Worm (Caenorhabditis elegans) whole organism, young adult: Measurements from ENCODE around the gene alh-13.

ENCODE experiments used
- B0261.1 ChIP-seq: sonication (generic microtip); optimal IDR thresholded peaks from 2 replicates; lab custom pipeline; 2016; ENCODE audit warnings: mild to moderate bottlenecking, missing genetic modification characterization, moderate library complexity, missing compliant biosample characterization
- B0336.3 ChIP-seq: fragments of 200-800 bp; sonication (Bioruptor generic); IDR thresholded peaks from 2 replicates; pipeline ENCODE4 v1.3.6; 2022; ENCODE audit warnings: missing genetic modification characterization, missing compliant biosample characterization
- F10E7.11 ChIP-seq: sonication (generic microtip); optimal IDR thresholded peaks from 2 replicates; lab custom pipeline; 2017; ENCODE audit warnings: mild to moderate bottlenecking, missing genetic modification characterization, moderate library complexity, missing compliant biosample characterization
- F22D6.2 ChIP-seq: sonication (generic microtip); optimal IDR thresholded peaks from 2 replicates; lab custom pipeline; 2016; ENCODE audit warnings: mild to moderate bottlenecking, missing genetic modification characterization, missing compliant biosample characterization
- F55B11.4 ChIP-seq: sonication (generic microtip); optimal IDR thresholded peaks from 2 replicates; lab custom pipeline; 2016; ENCODE audit warnings: missing compliant biosample characterization, missing genetic modification characterization, borderline replicate concordance; ENCODE audit not compliant: insufficient read depth
- K12H6.12 ChIP-seq: fragments of 200-800 bp; sonication (Bioruptor generic); optimal IDR thresholded peaks from 2 replicates; lab custom pipeline; 2018; ENCODE audit warnings: mild to moderate bottlenecking, missing genetic modification characterization, missing compliant biosample characterization
- T26A5.8 ChIP-seq: sonication (generic microtip); optimal IDR thresholded peaks from 2 replicates; lab custom pipeline; 2016; ENCODE audit warnings: missing genetic modification characterization, missing compliant biosample characterization
- aptf-2 ChIP-seq: fragments of 200-800 bp; sonication (Bioruptor generic); conservative IDR thresholded peaks from 2 replicates; pipeline ENCODE4 v1.3.6; 2022; ENCODE audit warnings: missing genetic modification reagents, missing genetic modification characterization, missing compliant biosample characterization
- aptf-3 ChIP-seq: fragments of 200-800 bp; sonication (Bioruptor generic); IDR thresholded peaks from 2 replicates; pipeline ENCODE4 v1.3.6; 2022; ENCODE audit warnings: missing genetic modification characterization, missing compliant biosample characterization
- attf-3 ChIP-seq: fragments of 200-800 bp; sonication (Bioruptor generic); conservative IDR thresholded peaks from 2 replicates; pipeline ENCODE4 v1.3.6; 2022; ENCODE audit warnings: missing genetic modification reagents, missing genetic modification characterization, missing compliant biosample characterization
- attf-5 ChIP-seq: fragments of 200-800 bp; sonication (Bioruptor generic); optimal IDR thresholded peaks from 2 replicates; lab custom pipeline; 2018; ENCODE audit warnings: mild to moderate bottlenecking, missing genetic modification characterization, missing compliant biosample characterization
- attf-6 ChIP-seq: fragments of 200-800 bp; sonication (Bioruptor generic); IDR thresholded peaks from 2 replicates; pipeline ENCODE4 v1.3.6; 2022; ENCODE audit warnings: missing genetic modification reagents, missing genetic modification characterization, missing compliant biosample characterization
- die-1 ChIP-seq: sonication (generic microtip); optimal IDR thresholded peaks from 2 replicates; lab custom pipeline; 2016; ENCODE audit warnings: missing genotype, mild to moderate bottlenecking, missing genetic modification characterization, missing compliant biosample characterization
- ets-4 ChIP-seq: fragments of 200-800 bp; sonication (Bioruptor generic); optimal IDR thresholded peaks from 2 replicates; lab custom pipeline; 2018; ENCODE audit warnings: mild to moderate bottlenecking, missing genetic modification characterization, missing compliant biosample characterization
- him-1 ChIP-seq: sonication (generic microtip); optimal IDR thresholded peaks from 2 replicates; lab custom pipeline; 2016; ENCODE audit warnings: missing genotype, missing genetic modification reagents, missing genetic modification characterization, missing compliant biosample characterization
- hlh-12 ChIP-seq: sonication (generic microtip); optimal IDR thresholded peaks from 2 replicates; lab custom pipeline; 2016; ENCODE audit warnings: missing genetic modification characterization, missing compliant biosample characterization
- hmg-1.2 ChIP-seq: fragments of 200-800 bp; sonication (Bioruptor generic); IDR thresholded peaks from 2 replicates; pipeline ENCODE4 v1.3.6; 2022; ENCODE audit warnings: missing genetic modification reagents, missing genetic modification characterization, missing compliant biosample characterization
- lag-1 ChIP-seq: fragments of 200-800 bp; sonication (Bioruptor generic); IDR thresholded peaks from 2 replicates; pipeline ENCODE4 v1.3.6; 2022; ENCODE audit warnings: missing genetic modification reagents, missing genetic modification characterization, missing compliant biosample characterization
- lir-1 ChIP-seq: fragments of 200-800 bp; sonication (Bioruptor generic); conservative IDR thresholded peaks from 2 replicates; pipeline ENCODE4 v1.3.6; 2022; ENCODE audit warnings: missing genetic modification reagents, missing genetic modification characterization, missing compliant biosample characterization
- mes-4 ChIP-seq: sonication (generic microtip); optimal IDR thresholded peaks from 2 replicates; lab custom pipeline; 2016; ENCODE audit warnings: missing genotype, missing genetic modification characterization, missing compliant biosample characterization
- nfya-1 ChIP-seq: sonication (generic microtip); optimal IDR thresholded peaks from 2 replicates; lab custom pipeline; 2017; ENCODE audit warnings: antibody characterized with exemption, missing compliant biosample characterization, missing genetic modification characterization, borderline replicate concordance; ENCODE audit not compliant: insufficient read depth
- nfya-2 ChIP-seq: fragments of 200-800 bp; sonication (Bioruptor generic); IDR thresholded peaks from 2 replicates; pipeline ENCODE4 v1.3.6; 2022; ENCODE audit warnings: missing genetic modification reagents, missing genetic modification characterization, missing compliant biosample characterization
- nhr-90 ChIP-seq: sonication (generic microtip); optimal IDR thresholded peaks from 2 replicates; lab custom pipeline; 2016; ENCODE audit warnings: missing genotype, mild to moderate bottlenecking, missing genetic modification characterization, missing compliant biosample characterization
- pbrm-1 ChIP-seq: fragments of 200-800 bp; sonication (Bioruptor generic); IDR thresholded peaks from 2 replicates; pipeline ENCODE4 v1.3.6; 2022; ENCODE audit warnings: missing genetic modification reagents, missing genetic modification characterization, missing compliant biosample characterization
- snpc-1.1 ChIP-seq: sonication (generic microtip); optimal IDR thresholded peaks from 2 replicates; lab custom pipeline; 2017; ENCODE audit warnings: missing genetic modification characterization, mild to moderate bottlenecking, missing compliant biosample characterization, antibody characterized with exemption, moderate library complexity, missing genotype, missing genetic modification reagents; ENCODE audit not compliant: insufficient read depth
- snpc-3.4 ChIP-seq: sonication (generic microtip); optimal IDR thresholded peaks from 2 replicates; lab custom pipeline; 2017; ENCODE audit warnings: missing genetic modification characterization, mild to moderate bottlenecking, missing compliant biosample characterization, antibody characterized with exemption, moderate library complexity, missing genotype, missing genetic modification reagents
- snpc-4 ChIP-seq, 5 experiments: fragments of 150-350 bp in 1 of 5; sonication (generic microtip) in 4 of 5; optimal IDR thresholded peaks; 2 replicates each; lab custom pipeline; 2014 to 2018; ENCODE audit warnings: missing genetic modification characterization in 5 of 5, missing biosample characterization in 3 of 5, antibody characterized with exemption in 2 of 5, mild to moderate bottlenecking in 2 of 5, missing compliant biosample characterization in 2 of 5, missing genotype in 2 of 5, moderate library complexity in 2 of 5, missing genetic modification reagents in 1 of 5
- zim-3 ChIP-seq: sonication (generic microtip); optimal IDR thresholded peaks from 2 replicates; lab custom pipeline; 2017; ENCODE audit warnings: mild to moderate bottlenecking, missing genetic modification characterization, moderate library complexity, missing compliant biosample characterization

Gene alh-13

DNA sequence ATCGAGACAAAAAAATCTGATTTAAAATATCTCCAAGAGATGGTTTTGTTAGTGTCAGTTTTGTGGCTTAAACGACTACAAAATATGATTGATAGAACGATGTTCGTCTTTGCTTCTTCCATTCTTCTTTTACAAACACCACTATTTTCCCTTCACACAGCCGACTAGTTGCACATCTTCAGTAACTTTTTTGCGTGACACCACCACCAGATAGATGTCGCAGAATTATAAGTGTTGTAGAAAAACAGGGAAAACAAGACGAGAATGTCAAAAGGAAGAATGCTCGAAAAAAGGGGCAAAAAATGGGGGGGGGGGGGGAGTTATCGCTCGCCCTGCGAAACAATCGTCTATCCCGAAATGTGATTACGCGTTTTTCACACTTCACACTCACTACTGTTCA lies 44.6 kb downstream of the alh-13 start:
- no peak for TF ChIP-seq nhr-90 (tag; lab: Kevin White, UChicago)
- TF ChIP-seq, all 124 proteins: peak for 0

DNA sequence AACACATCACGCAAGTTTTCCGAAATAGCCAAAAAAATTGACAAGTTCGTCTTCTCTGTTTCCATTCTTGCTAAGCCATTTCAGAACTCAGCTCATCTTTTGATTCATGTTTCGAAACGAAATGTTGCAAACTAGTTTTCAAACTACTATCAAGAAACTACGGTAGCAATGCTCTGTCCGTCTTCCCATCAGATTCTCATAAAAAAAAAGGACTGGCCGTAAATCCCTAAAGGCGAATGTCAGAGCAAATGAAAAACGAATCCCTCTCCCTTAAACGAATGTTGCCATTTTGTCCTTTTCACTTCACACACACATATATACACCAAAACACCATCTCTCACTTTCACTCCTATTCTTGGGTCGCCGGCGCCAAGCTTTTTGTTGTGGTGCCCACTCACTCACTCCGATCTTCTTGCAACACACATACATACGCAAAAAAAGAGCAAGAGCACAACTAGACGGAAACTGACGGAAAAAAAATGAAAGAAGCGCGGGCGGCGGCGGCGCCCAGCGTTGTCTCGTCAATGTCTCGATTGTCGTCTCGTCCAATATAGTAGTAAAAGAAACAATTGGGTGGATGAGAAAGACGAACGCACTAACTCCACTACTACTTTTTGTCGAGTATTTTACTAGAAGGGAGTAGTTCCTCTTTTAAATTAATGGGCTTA lies 45.7 kb downstream of the alh-13 start:
- TF ChIP-seq lag-1 (GFP tag; lab: Robert Waterston, UW) (no peak), aptf-2 (GFP tag; lab: Robert Waterston, UW) (no peak), snpc-1.1 (tag; lab: Kevin White, UChicago) (no peak), pbrm-1 (GFP tag; lab: Robert Waterston, UW) (no peak), T26A5.8 (tag; lab: Kevin White, UChicago) (no peak), hlh-12 (no peak), nfya-1 (tag; lab: Kevin White, UChicago) (no peak), lir-1 (no peak), B0336.3 (no peak), attf-3 (GFP tag; lab: Robert Waterston, UW) (no peak), attf-6 (no peak), B0261.1 (tag; lab: Kevin White, UChicago) (no peak), F55B11.4 (tag; lab: Kevin White, UChicago) (no peak), F10E7.11 (tag; lab: Kevin White, UChicago) (no peak), attf-5 (no peak), hmg-1.2 (no peak)

DNA sequence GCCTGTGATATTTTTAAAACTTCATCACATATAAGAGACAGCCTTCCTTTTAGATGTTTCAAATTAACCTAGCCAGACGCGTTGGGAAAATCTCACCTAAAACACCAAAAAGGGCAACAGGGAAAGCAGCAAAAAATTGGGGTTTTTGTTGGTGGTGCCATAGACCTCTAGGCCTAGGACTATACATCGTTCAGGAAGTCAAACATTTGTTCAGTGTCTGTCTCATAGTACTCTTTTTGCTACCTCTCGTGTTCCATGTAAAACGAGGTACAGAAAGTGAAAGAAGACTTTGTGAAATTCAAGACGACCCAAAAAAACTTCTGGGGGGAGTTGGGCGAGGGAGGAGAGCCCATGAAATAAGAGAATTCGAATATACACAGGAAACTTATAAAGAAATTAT lies 46.9 kb downstream of the alh-13 start:
- TF ChIP-seq mes-4 (tag; lab: Kevin White, UChicago): no peak
- TF ChIP-seq him-1: no peak
- 0 out of 2 replicates have a peak, but pooled peaks have one; percentile 15 for TF ChIP-seq lag-1 (GFP tag; lab: Robert Waterston, UW)
- TF ChIP-seq, all 124 proteins: peak for 1

DNA sequence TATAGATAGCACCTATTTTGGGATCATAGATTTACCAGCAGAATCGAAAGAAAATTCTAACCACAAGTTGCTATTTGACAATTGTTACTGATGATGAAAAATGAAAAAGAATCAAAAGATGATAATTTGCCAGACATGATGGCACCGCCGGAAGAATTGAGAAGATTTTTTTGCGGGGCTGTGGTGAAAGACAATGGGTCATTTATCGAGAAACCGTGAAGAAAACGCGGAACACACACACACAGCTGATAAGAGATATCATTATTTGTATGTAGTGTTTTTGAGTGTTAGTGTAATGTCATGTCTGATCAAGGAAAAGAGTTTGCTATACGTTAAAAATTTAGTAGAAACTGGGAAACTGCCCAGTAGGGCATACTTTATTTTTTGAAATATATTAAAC lies 52.7 kb downstream of the alh-13 start:
- no peak for TF ChIP-seq aptf-3 (GFP tag; lab: Robert Waterston, UW)
- TF ChIP-seq zim-3: no peak
- TF ChIP-seq snpc-4 (GFP tag; optimal IDR thresholded peaks at IDR 0.05; lab: Kevin White, UChicago): no peak
- no peak for TF ChIP-seq snpc-4 (tag; optimal IDR thresholded peaks at IDR 0.05; lab: Kevin White, UChicago)
- TF ChIP-seq ets-4 (GFP tag; lab: Kevin White, UChicago): no peak
- no peak for TF ChIP-seq nfya-2
- no peak for TF ChIP-seq die-1 (tag; lab: Kevin White, UChicago)
- TF ChIP-seq K12H6.12 (tag; lab: Kevin White, UChicago): no peak
- no peak for TF ChIP-seq F22D6.2
- no peak for TF ChIP-seq snpc-3.4 (tag; lab: Kevin White, UChicago)
